Worm (Caenorhabditis elegans) whole organism, L1 larva: ENCODE data around the gene nhr-108.

Source experiments
- C16A3.4 ChIP-seq: fragments of 150-350 bp; optimal IDR thresholded peaks from 2 replicates; lab custom pipeline; 2014; ENCODE audit warnings: missing biosample characterization, missing genetic modification characterization
- aly-2 ChIP-seq: fragments of 150-350 bp; optimal IDR thresholded peaks from 2 replicates; lab custom pipeline; 2014; ENCODE audit warnings: missing biosample characterization, missing genetic modification characterization
- ceh-88 ChIP-seq: fragments of 200-800 bp; sonication (Bioruptor generic); IDR thresholded peaks from 2 replicates; pipeline ENCODE4 v1.3.6; 2022; ENCODE audit warnings: missing genetic modification characterization, missing compliant biosample characterization
- dpl-1 ChIP-seq, 3 experiments: fragments of 150-350 bp in 2 of 3; sonication (generic microtip) in 1 of 3; optimal IDR thresholded peaks; 2 replicates each; lab custom pipeline; 2014 to 2017; ENCODE audit warnings: missing biosample characterization in 3 of 3, missing genetic modification characterization in 3 of 3, missing genetic modification reagents in 3 of 3
- dsc-1 ChIP-seq: sonication (generic microtip); optimal IDR thresholded peaks from 2 replicates; lab custom pipeline; 2016; ENCODE audit warnings: mild to moderate bottlenecking, missing genetic modification characterization, missing compliant biosample characterization
- efl-1 ChIP-seq, 4 experiments: fragments of 150-350 bp; optimal IDR thresholded peaks in 3 of 4; peaks in 1 of 4; 1 replicate in 1 of 4; 2 replicates in 3 of 4; lab custom pipeline; 2014; ENCODE audit warnings: missing biosample characterization in 2 of 4, missing genetic modification characterization in 2 of 4, missing genetic modification reagents in 2 of 4
- egl-13 ChIP-seq: sonication (generic microtip); optimal IDR thresholded peaks from 2 replicates; lab custom pipeline; 2016; ENCODE audit warnings: missing genotype, missing genetic modification reagents, missing genetic modification characterization, missing compliant biosample characterization
- ets-5 ChIP-seq: fragments of 200-800 bp; sonication (Bioruptor generic); IDR thresholded peaks from 2 replicates; pipeline ENCODE4 v1.3.6; 2022; ENCODE audit warnings: missing genetic modification characterization, missing compliant biosample characterization
- hpl-2 ChIP-seq: fragments of 150-350 bp; optimal IDR thresholded peaks from 2 replicates; lab custom pipeline; 2014; ENCODE audit warnings: missing biosample characterization, missing genetic modification reagents, missing genetic modification characterization
- lin-14 ChIP-seq: fragments of 200-800 bp; sonication (Bioruptor generic); optimal IDR thresholded peaks from 2 replicates; lab custom pipeline; 2018; ENCODE audit warnings: mild to moderate bottlenecking, missing genetic modification characterization, moderate library complexity, missing compliant biosample characterization
- lin-15B ChIP-seq: fragments of 150-350 bp; sonication (generic microtip); optimal IDR thresholded peaks from 3 replicates; lab custom pipeline; 2014; ENCODE audit warnings: missing biosample characterization, missing genetic modification characterization
- lir-3 ChIP-seq: sonication (generic microtip); optimal IDR thresholded peaks from 2 replicates; lab custom pipeline; 2016; ENCODE audit warnings: mild to moderate bottlenecking, missing genetic modification characterization, moderate library complexity, missing compliant biosample characterization; ENCODE audit not compliant: poor library complexity
- nhr-19 ChIP-seq: fragments of 200-800 bp; sonication (Bioruptor generic); conservative IDR thresholded peaks from 2 replicates; pipeline ENCODE4 v1.3.6; 2022; ENCODE audit warnings: missing genetic modification characterization, missing compliant biosample characterization
- nhr-20 ChIP-seq: sonication (generic microtip); optimal IDR thresholded peaks from 2 replicates; lab custom pipeline; 2016; ENCODE audit warnings: mild to moderate bottlenecking, missing genetic modification characterization, missing compliant biosample characterization
- nhr-47 ChIP-seq: sonication (generic microtip); optimal IDR thresholded peaks from 2 replicates; lab custom pipeline; 2016; ENCODE audit warnings: mild to moderate bottlenecking, missing genetic modification characterization, moderate library complexity, missing compliant biosample characterization
- pax-3 ChIP-seq: fragments of 200-800 bp; sonication (Bioruptor generic); optimal IDR thresholded peaks from 2 replicates; lab custom pipeline; 2018; ENCODE audit warnings: mild to moderate bottlenecking, missing genetic modification characterization, moderate library complexity, missing compliant biosample characterization
- skn-1 ChIP-seq: fragments of 150-350 bp; optimal IDR thresholded peaks from 2 replicates; lab custom pipeline; 2014; ENCODE audit warnings: missing biosample characterization, missing genetic modification characterization
- snu-23 ChIP-seq: sonication (generic microtip); optimal IDR thresholded peaks from 2 replicates; lab custom pipeline; 2016; ENCODE audit warnings: missing genetic modification characterization, missing compliant biosample characterization
- sox-4 ChIP-seq: sonication (generic microtip); optimal IDR thresholded peaks from 2 replicates; lab custom pipeline; 2016; ENCODE audit warnings: missing genetic modification characterization, missing compliant biosample characterization
- unc-86 ChIP-seq: sonication (generic microtip); optimal IDR thresholded peaks from 2 replicates; lab custom pipeline; 2016; ENCODE audit warnings: missing genetic modification characterization, missing compliant biosample characterization
- unc-98 ChIP-seq: fragments of 200-800 bp; sonication (Bioruptor generic); IDR thresholded peaks from 2 replicates; pipeline ENCODE4 v1.3.6; 2022; ENCODE audit warnings: missing genetic modification characterization, missing compliant biosample characterization
- zip-4 ChIP-seq: fragments of 200-800 bp; sonication (Bioruptor generic); optimal IDR thresholded peaks from 2 replicates; lab custom pipeline; 2018; ENCODE audit warnings: mild to moderate bottlenecking, missing genetic modification characterization, moderate library complexity, missing compliant biosample characterization

The nhr-108 gene

ce11 chrV:15873762-15874161 lies 50.5 kb downstream of the nhr-108 start (continued):
- peak; percentile 8 for TF ChIP-seq lir-3 (tag; lab: Kevin White, UChicago)
- peak; percentile 81 for TF ChIP-seq nhr-47 (tag; lab: Kevin White, UChicago)
- TF ChIP-seq hpl-2 (GFP tag; lab: Kevin White, UChicago): peak; percentile 13
- peak; percentile 84 for TF ChIP-seq skn-1
- TF ChIP-seq pax-3: peak; percentile 58
- no peak for TF ChIP-seq lin-15B (tag; lab: Kevin White, UChicago)
- peak; percentile 38 to 64 (median 51) for TF ChIP-seq dpl-1 (GFP tag; optimal IDR thresholded peaks at IDR 0.05; lab: Kevin White, UChicago)
- peak; percentile 52 for TF ChIP-seq egl-13 (tag; lab: Kevin White, UChicago)
- TF ChIP-seq unc-98 (GFP tag; lab: Robert Waterston, UW): no peak
- TF ChIP-seq unc-86 (tag; lab: Kevin White, UChicago): peak; percentile 52
- TF ChIP-seq dsc-1 (tag; lab: Kevin White, UChicago): peak; percentile 71
- peak; percentile 66 for TF ChIP-seq nhr-19 (GFP tag; lab: Robert Waterston, UW)
- TF ChIP-seq aly-2 (tag; lab: Kevin White, UChicago): peak; percentile 44
- 0 out of 2 replicates have a peak, but pooled peaks have one; percentile 11 for TF ChIP-seq ceh-88 (GFP tag; lab: Robert Waterston, UW)
- TF ChIP-seq sox-4 (tag; lab: Kevin White, UChicago): peak; percentile 24
- peak; percentile 75 for TF ChIP-seq nhr-20
- TF ChIP-seq lin-14 (GFP tag; lab: Kevin White, UChicago): no peak
- TF ChIP-seq ets-5: no peak
- TF ChIP-seq efl-1 (optimal IDR thresholded peaks at IDR 0.05; lab: Kevin White, UChicago): peak; percentile 52 to 66
- TF ChIP-seq efl-1 (GFP tag; optimal IDR thresholded peaks at IDR 0.05 in 1 of 2; lab: Kevin White, UChicago): peak; percentile 51 to 96
- TF ChIP-seq zip-4: peak; percentile 18
- TF ChIP-seq snu-23: peak; percentile 81
- TF ChIP-seq C16A3.4 (tag; lab: Kevin White, UChicago): peak; percentile 78
